Worm (Caenorhabditis elegans): Measurements from ENCODE around the gene srlf-19.

- no peak for TF ChIP-seq him-1 (tag; optimal IDR thresholded peaks at IDR 0.05)
- no peak for TF ChIP-seq W03F9.2 (tag; optimal IDR thresholded peaks at IDR 0.05)
Measured at ce11 chrV:482860-483259, 22.4 kb upstream of the srlf-19 start.
